Worm (Caenorhabditis elegans) whole organism, early embryonic: Measurements from ENCODE around the gene srz-6.

Experiments used
- F13C5.2 ChIP-seq: sonication (generic microtip); optimal IDR thresholded peaks from 2 replicates; lab custom pipeline; 2017; ENCODE audit warnings: mild to moderate bottlenecking, missing genetic modification characterization, inconsistent platforms, missing compliant biosample characterization
- ama-1 ChIP-seq: fragments of 150-350 bp; optimal IDR thresholded peaks from 2 replicates; lab custom pipeline; 2014
- flt-1 ChIP-seq: fragments of 200-800 bp; sonication (Bioruptor generic); IDR thresholded peaks from 2 replicates; pipeline ENCODE4 v1.3.6; 2022; ENCODE audit warnings: missing genetic modification characterization, missing compliant biosample characterization
- hmg-4 ChIP-seq: fragments of 200-800 bp; sonication (Bioruptor generic); optimal IDR thresholded peaks from 2 replicates; lab custom pipeline; 2018; ENCODE audit warnings: mild to moderate bottlenecking, missing genetic modification characterization, missing compliant biosample characterization
- sea-1 ChIP-seq: fragments of 200-800 bp; sonication (Bioruptor generic); conservative IDR thresholded peaks from 2 replicates; pipeline ENCODE4 v1.3.6; 2022; ENCODE audit warnings: missing genetic modification characterization, missing compliant biosample characterization
- tbx-11 ChIP-seq: fragments of 200-800 bp; sonication (Bioruptor generic); IDR thresholded peaks from 2 replicates; pipeline ENCODE4 v1.3.6; 2022; ENCODE audit warnings: missing genetic modification characterization, missing compliant biosample characterization
- tbx-37 ChIP-seq: fragments of 200-800 bp; sonication (Bioruptor generic); conservative IDR thresholded peaks from 2 replicates; pipeline ENCODE4 v1.3.6; 2022; ENCODE audit warnings: missing genetic modification reagents, missing genetic modification characterization, missing compliant biosample characterization

- TF ChIP-seq flt-1 (GFP tag; lab: Robert Waterston, UW) (no peak), ama-1 (lab: Kevin White, UChicago) (no peak), tbx-11 (GFP tag; lab: Robert Waterston, UW) (no peak), F13C5.2 (tag; lab: Kevin White, UChicago) (no peak), tbx-37 (GFP tag; lab: Robert Waterston, UW) (no peak), hmg-4 (GFP tag; lab: Kevin White, UChicago) (no peak), sea-1 (GFP tag; lab: Robert Waterston, UW) (no peak)
Observed at ce11 chrII:12462244-12462643, 29.8 kb upstream of the srz-6 start, which contains the start of gene F15A4.2.
